Worm (Caenorhabditis elegans): Measurements from ENCODE around the gene ptrg-1.

- TF ChIP-seq lin-39 (tag; optimal IDR thresholded peaks at IDR 0.05) = no peak
- TF ChIP-seq F49E8.2 (tag; optimal IDR thresholded peaks at IDR 0.05; ENCODE audit: borderline replicate concordance) = no peak
- no peak for TF ChIP-seq hlh-30 (tag; optimal IDR thresholded peaks at IDR 0.05; ENCODE audit: insufficient read depth)
- no peak for TF ChIP-seq ceh-82 (tag; optimal IDR thresholded peaks at IDR 0.05)
- TF ChIP-seq hif-1 (tag; optimal IDR thresholded peaks at IDR 0.05) = no peak
- TF ChIP-seq pha-4 (GFP tag; IDR thresholded peaks at IDR 0.05) = no peak
- no peak for TF ChIP-seq pha-4 (tag; optimal IDR thresholded peaks at IDR 0.05)
Observed at ce11 chrIV:10137804-10138203, 56.4 kb downstream of the ptrg-1 start, which contains the start of gene K08F4.12.
